Worm (Caenorhabditis elegans) whole organism, young adult: ENCODE results near the gene fbxb-83.

ENCODE experiments used
- B0019.2 ChIP-seq: fragments of 200-800 bp; sonication (Bioruptor generic); conservative IDR thresholded peaks from 2 replicates; pipeline ENCODE4 v1.3.6; 2022; ENCODE audit warnings: missing genetic modification reagents, missing genetic modification characterization, missing compliant biosample characterization
- B0261.1 ChIP-seq: sonication (generic microtip); optimal IDR thresholded peaks from 2 replicates; lab custom pipeline; 2016; ENCODE audit warnings: mild to moderate bottlenecking, missing genetic modification characterization, moderate library complexity, missing compliant biosample characterization
- D2030.7 ChIP-seq: fragments of 200-800 bp; sonication (Bioruptor generic); IDR thresholded peaks from 2 replicates; pipeline ENCODE4 v1.3.6; 2022; ENCODE audit warnings: missing genetic modification reagents, missing genetic modification characterization, missing compliant biosample characterization
- F22D6.2 ChIP-seq: sonication (generic microtip); optimal IDR thresholded peaks from 2 replicates; lab custom pipeline; 2016; ENCODE audit warnings: mild to moderate bottlenecking, missing genetic modification characterization, missing compliant biosample characterization
- F39B2.1 ChIP-seq: fragments of 200-800 bp; sonication (Bioruptor generic); IDR thresholded peaks from 2 replicates; pipeline ENCODE4 v1.3.6; 2022; ENCODE audit warnings: missing genetic modification reagents, missing genetic modification characterization, missing compliant biosample characterization
- F57A8.1 ChIP-seq: fragments of 200-800 bp; sonication (Bioruptor generic); optimal IDR thresholded peaks from 2 replicates; lab custom pipeline; 2018; ENCODE audit warnings: mild to moderate bottlenecking, missing genetic modification characterization, moderate library complexity, missing compliant biosample characterization
- F57C9.4 ChIP-seq: sonication (generic microtip); optimal IDR thresholded peaks from 2 replicates; lab custom pipeline; 2017; ENCODE audit warnings: mild to moderate bottlenecking, missing genetic modification characterization, missing compliant biosample characterization
- K12H6.12 ChIP-seq: fragments of 200-800 bp; sonication (Bioruptor generic); optimal IDR thresholded peaks from 2 replicates; lab custom pipeline; 2018; ENCODE audit warnings: mild to moderate bottlenecking, missing genetic modification characterization, missing compliant biosample characterization
- Y53G8AR.9 ChIP-seq: fragments of 200-800 bp; sonication (Bioruptor generic); conservative IDR thresholded peaks from 2 replicates; pipeline ENCODE4 v1.3.6; 2022; ENCODE audit warnings: missing genetic modification reagents, missing genetic modification characterization, missing compliant biosample characterization
- Y56A3A.18 ChIP-seq: fragments of 200-800 bp; sonication (Bioruptor generic); IDR thresholded peaks from 2 replicates; pipeline ENCODE4 v1.3.6; 2022; ENCODE audit warnings: missing genetic modification reagents, missing genetic modification characterization, missing compliant biosample characterization
- aptf-2 ChIP-seq: fragments of 200-800 bp; sonication (Bioruptor generic); conservative IDR thresholded peaks from 2 replicates; pipeline ENCODE4 v1.3.6; 2022; ENCODE audit warnings: missing genetic modification reagents, missing genetic modification characterization, missing compliant biosample characterization
- aptf-3 ChIP-seq: fragments of 200-800 bp; sonication (Bioruptor generic); IDR thresholded peaks from 2 replicates; pipeline ENCODE4 v1.3.6; 2022; ENCODE audit warnings: missing genetic modification characterization, missing compliant biosample characterization
- athp-1 ChIP-seq: sonication (generic microtip); optimal IDR thresholded peaks from 2 replicates; lab custom pipeline; 2017; ENCODE audit warnings: mild to moderate bottlenecking, missing genetic modification characterization, missing compliant biosample characterization
- attf-5 ChIP-seq: fragments of 200-800 bp; sonication (Bioruptor generic); optimal IDR thresholded peaks from 2 replicates; lab custom pipeline; 2018; ENCODE audit warnings: mild to moderate bottlenecking, missing genetic modification characterization, missing compliant biosample characterization
- attf-6 ChIP-seq: fragments of 200-800 bp; sonication (Bioruptor generic); IDR thresholded peaks from 2 replicates; pipeline ENCODE4 v1.3.6; 2022; ENCODE audit warnings: missing genetic modification reagents, missing genetic modification characterization, missing compliant biosample characterization
- ccch-3 ChIP-seq: fragments of 200-800 bp; sonication (Bioruptor generic); optimal IDR thresholded peaks from 2 replicates; lab custom pipeline; 2018; ENCODE audit warnings: mild to moderate bottlenecking, missing genetic modification characterization, missing compliant biosample characterization
- cebp-2 ChIP-seq: fragments of 200-800 bp; sonication (Bioruptor generic); IDR thresholded peaks from 2 replicates; pipeline ENCODE4 v1.3.6; 2022; ENCODE audit warnings: missing genetic modification characterization, missing compliant biosample characterization
- ceh-40 ChIP-seq: fragments of 200-800 bp; sonication (Bioruptor generic); IDR thresholded peaks from 2 replicates; pipeline ENCODE4 v1.3.6; 2022; ENCODE audit warnings: missing genetic modification characterization, missing compliant biosample characterization
- ekl-4 ChIP-seq: fragments of 200-800 bp; sonication (Bioruptor generic); IDR thresholded peaks from 2 replicates; pipeline ENCODE4 v1.3.6; 2022; ENCODE audit warnings: missing genetic modification reagents, missing genetic modification characterization, missing compliant biosample characterization
- ets-4 ChIP-seq: fragments of 200-800 bp; sonication (Bioruptor generic); optimal IDR thresholded peaks from 2 replicates; lab custom pipeline; 2018; ENCODE audit warnings: mild to moderate bottlenecking, missing genetic modification characterization, missing compliant biosample characterization
- hmg-1.2 ChIP-seq: fragments of 200-800 bp; sonication (Bioruptor generic); IDR thresholded peaks from 2 replicates; pipeline ENCODE4 v1.3.6; 2022; ENCODE audit warnings: missing genetic modification reagents, missing genetic modification characterization, missing compliant biosample characterization
- lag-1 ChIP-seq: fragments of 200-800 bp; sonication (Bioruptor generic); IDR thresholded peaks from 2 replicates; pipeline ENCODE4 v1.3.6; 2022; ENCODE audit warnings: missing genetic modification reagents, missing genetic modification characterization, missing compliant biosample characterization
- let-526 ChIP-seq: fragments of 200-800 bp; sonication (Bioruptor generic); IDR thresholded peaks from 2 replicates; pipeline ENCODE4 v1.3.6; 2022; ENCODE audit warnings: missing genetic modification reagents, missing genetic modification characterization, missing compliant biosample characterization
- let-607 ChIP-seq, 2 experiments: fragments of 200-800 bp in 1 of 2; sonication (Bioruptor generic) in 1 of 2; sonication (generic microtip) in 1 of 2; optimal IDR thresholded peaks; 2 replicates each; lab custom pipeline; 2016 to 2018; ENCODE audit warnings: mild to moderate bottlenecking in 2 of 2, missing compliant biosample characterization in 2 of 2, missing genetic modification characterization in 2 of 2, moderate library complexity in 2 of 2, missing genotype in 1 of 2
- lin-54 ChIP-seq: fragments of 200-800 bp; sonication (Bioruptor generic); optimal IDR thresholded peaks from 2 replicates; lab custom pipeline; 2018; ENCODE audit warnings: mild to moderate bottlenecking, missing genetic modification characterization, missing compliant biosample characterization
- lsy-27 ChIP-seq: sonication (generic microtip); optimal IDR thresholded peaks from 2 replicates; lab custom pipeline; 2017; ENCODE audit warnings: missing genetic modification characterization, mild to moderate bottlenecking, missing compliant biosample characterization, antibody characterized with exemption, missing genotype, borderline replicate concordance; ENCODE audit not compliant: insufficient read depth
- mel-28 ChIP-seq: sonication (generic microtip); optimal IDR thresholded peaks from 2 replicates; lab custom pipeline; 2016; ENCODE audit warnings: borderline replicate concordance, mild to moderate bottlenecking, missing genetic modification characterization, missing compliant biosample characterization
- nfya-2 ChIP-seq: fragments of 200-800 bp; sonication (Bioruptor generic); IDR thresholded peaks from 2 replicates; pipeline ENCODE4 v1.3.6; 2022; ENCODE audit warnings: missing genetic modification reagents, missing genetic modification characterization, missing compliant biosample characterization
- nfyb-1 ChIP-seq: fragments of 200-800 bp; sonication (Bioruptor generic); IDR thresholded peaks from 2 replicates; pipeline ENCODE4 v1.3.6; 2022; ENCODE audit warnings: missing genetic modification reagents, missing genetic modification characterization, missing compliant biosample characterization
- nhr-120 ChIP-seq: fragments of 200-800 bp; sonication (Bioruptor generic); IDR thresholded peaks from 2 replicates; pipeline ENCODE4 v1.3.6; 2022; ENCODE audit warnings: missing genetic modification characterization, missing compliant biosample characterization
- rcor-1 ChIP-seq: fragments of 200-800 bp; sonication (Bioruptor generic); IDR thresholded peaks from 2 replicates; pipeline ENCODE4 v1.3.6; 2022; ENCODE audit warnings: missing genetic modification reagents, missing genetic modification characterization, missing compliant biosample characterization
- tbx-9 ChIP-seq: sonication (generic microtip); optimal IDR thresholded peaks from 2 replicates; lab custom pipeline; 2016; ENCODE audit warnings: borderline replicate concordance, missing genetic modification characterization, inconsistent platforms, missing compliant biosample characterization
- tlf-1 ChIP-seq: fragments of 200-800 bp; sonication (Bioruptor generic); optimal IDR thresholded peaks from 2 replicates; lab custom pipeline; 2018; ENCODE audit warnings: mild to moderate bottlenecking, missing genetic modification characterization, missing compliant biosample characterization
- zfh-2 ChIP-seq: fragments of 200-800 bp; sonication (Bioruptor generic); conservative IDR thresholded peaks from 2 replicates; pipeline ENCODE4 v1.3.6; 2022; ENCODE audit warnings: missing genetic modification reagents, missing genetic modification characterization, missing compliant biosample characterization
- zim-3 ChIP-seq: sonication (generic microtip); optimal IDR thresholded peaks from 2 replicates; lab custom pipeline; 2017; ENCODE audit warnings: mild to moderate bottlenecking, missing genetic modification characterization, moderate library complexity, missing compliant biosample characterization
- ztf-18 ChIP-seq: sonication (generic microtip); optimal IDR thresholded peaks from 2 replicates; lab custom pipeline; 2016; ENCODE audit warnings: missing genotype, mild to moderate bottlenecking, missing genetic modification characterization, missing compliant biosample characterization
- ztf-25 ChIP-seq: fragments of 200-800 bp; sonication (Bioruptor generic); IDR thresholded peaks from 2 replicates; pipeline ENCODE4 v1.3.6; 2022; ENCODE audit warnings: missing genetic modification reagents, missing genetic modification characterization, missing compliant biosample characterization
- ztf-26 ChIP-seq: sonication (generic microtip); optimal IDR thresholded peaks from 2 replicates; lab custom pipeline; 2017; ENCODE audit warnings: missing genetic modification characterization, missing compliant biosample characterization
- ztf-28 ChIP-seq: fragments of 200-800 bp; sonication (Bioruptor generic); IDR thresholded peaks from 2 replicates; pipeline ENCODE4 v1.3.6; 2022; ENCODE audit warnings: missing genetic modification reagents, missing genetic modification characterization, missing compliant biosample characterization

fbxb-83 gene

ce11 chrIII:178126-178525, 33.1 kb upstream of the fbxb-83 start:
- no peak for TF ChIP-seq Y56A3A.18 (GFP tag; lab: Robert Waterston, UW)
- no peak for TF ChIP-seq ccch-3
- TF ChIP-seq ekl-4 (GFP tag; lab: Robert Waterston, UW), result no peak
- TF ChIP-seq zfh-2 (GFP tag; lab: Robert Waterston, UW), result no peak
- no peak for TF ChIP-seq mel-28 (tag; lab: Kevin White, UChicago)
- no peak for TF ChIP-seq F39B2.1
- no peak for TF ChIP-seq tlf-1 (GFP tag; lab: Kevin White, UChicago)
- TF ChIP-seq ztf-28 (GFP tag; lab: Robert Waterston, UW), result no peak
- no peak for TF ChIP-seq rcor-1 (GFP tag; lab: Robert Waterston, UW)

- TF ChIP-seq nfyb-1 (GFP tag; lab: Robert Waterston, UW), result no peak
- no peak for TF ChIP-seq zim-3 (tag; lab: Kevin White, UChicago)
- TF ChIP-seq hmg-1.2 (GFP tag; lab: Robert Waterston, UW), result no peak
- no peak for TF ChIP-seq let-526 (GFP tag; lab: Robert Waterston, UW)
- no peak for TF ChIP-seq ceh-40 (GFP tag; lab: Robert Waterston, UW)
- no peak for TF ChIP-seq rcor-1 (GFP tag; lab: Robert Waterston, UW)
- TF ChIP-seq ztf-26 (tag; lab: Kevin White, UChicago), result no peak
- TF ChIP-seq ztf-18 (tag; lab: Kevin White, UChicago), result no peak
- no peak for TF ChIP-seq B0019.2
- no peak for TF ChIP-seq aptf-3 (GFP tag; lab: Robert Waterston, UW)
- no peak for TF ChIP-seq athp-1
- TF ChIP-seq lsy-27 (tag; lab: Kevin White, UChicago), result no peak
- no peak for TF ChIP-seq cebp-2 (GFP tag; lab: Robert Waterston, UW)
- no peak for TF ChIP-seq let-607 (tag; optimal IDR thresholded peaks at IDR 0.05; lab: Kevin White, UChicago)
- TF ChIP-seq nhr-120 (GFP tag; lab: Robert Waterston, UW), result no peak
These were observed 32.7 kb upstream of the fbxb-83 start, which contains the start of gene F40G9.14 for ce11 chrIII:177715-178114. Gene F40G9.14 (minus strand): TSS chrIII:177815.

- TF ChIP-seq aptf-3 (GFP tag; lab: Robert Waterston, UW), result no peak
- TF ChIP-seq B0019.2, result no peak
- TF ChIP-seq attf-6, result no peak
- no peak for TF ChIP-seq F57A8.1 (GFP tag; lab: Kevin White, UChicago)
- TF ChIP-seq Y53G8AR.9 (GFP tag; lab: Robert Waterston, UW), result no peak
- no peak for TF ChIP-seq F57C9.4 (tag; lab: Kevin White, UChicago)
- no peak for TF ChIP-seq ztf-25 (GFP tag; lab: Robert Waterston, UW)
- no peak for TF ChIP-seq B0261.1
- no peak for TF ChIP-seq tbx-9
- TF ChIP-seq mel-28 (tag; lab: Kevin White, UChicago), result no peak
- no peak for TF ChIP-seq ets-4 (GFP tag; lab: Kevin White, UChicago)
- no peak for TF ChIP-seq lag-1 (GFP tag; lab: Robert Waterston, UW)
- no peak for TF ChIP-seq lin-54 (GFP tag; lab: Kevin White, UChicago)
- no peak for TF ChIP-seq aptf-2 (GFP tag; lab: Robert Waterston, UW)
- no peak for TF ChIP-seq nfyb-1 (GFP tag; lab: Robert Waterston, UW)
These were observed 30.7 kb upstream of the fbxb-83 start, which contains the start of gene clec-148 for ce11 chrIII:175733-176132. Gene clec-148 (minus strand): TSS chrIII:175833.

- TF ChIP-seq nfya-2 (GFP tag; lab: Robert Waterston, UW), result no peak
- no peak for TF ChIP-seq F39B2.1
- TF ChIP-seq D2030.7 (GFP tag; lab: Robert Waterston, UW), result no peak
- TF ChIP-seq F57C9.4 (tag; lab: Kevin White, UChicago), result no peak
- no peak for TF ChIP-seq attf-5 (GFP tag; lab: Kevin White, UChicago)
- no peak for TF ChIP-seq K12H6.12 (tag; lab: Kevin White, UChicago)
- TF ChIP-seq ceh-40 (GFP tag; lab: Robert Waterston, UW), result no peak
- no peak for TF ChIP-seq F22D6.2 (tag; lab: Kevin White, UChicago)
- TF ChIP-seq zfh-2 (GFP tag; lab: Robert Waterston, UW), result no peak
These were observed 28.5 kb upstream of the fbxb-83 start, which contains the start of gene F40G9.19 for ce11 chrIII:173501-173900. Gene F40G9.19 (plus strand): TSS chrIII:173801.
